Worm (Caenorhabditis elegans) whole organism, young adult: ENCODE results near the gene ser-2.

Experiments
- B0336.3 ChIP-seq: fragments of 200-800 bp; sonication (Bioruptor generic); IDR thresholded peaks from 2 replicates; pipeline ENCODE4 v1.3.6; 2022; ENCODE audit warnings: missing genetic modification characterization, missing compliant biosample characterization
- C06A6.2 ChIP-seq: fragments of 200-800 bp; sonication (Bioruptor generic); conservative IDR thresholded peaks from 2 replicates; pipeline ENCODE4 v1.3.6; 2022; ENCODE audit warnings: missing genetic modification characterization, missing compliant biosample characterization
- D2030.7 ChIP-seq: fragments of 200-800 bp; sonication (Bioruptor generic); IDR thresholded peaks from 2 replicates; pipeline ENCODE4 v1.3.6; 2022; ENCODE audit warnings: missing genetic modification reagents, missing genetic modification characterization, missing compliant biosample characterization
- F33H1.4 ChIP-seq: fragments of 200-800 bp; sonication (Bioruptor generic); IDR thresholded peaks from 2 replicates; pipeline ENCODE4 v1.3.6; 2022; ENCODE audit warnings: missing genetic modification reagents, missing genetic modification characterization, missing compliant biosample characterization
- F39B2.1 ChIP-seq: fragments of 200-800 bp; sonication (Bioruptor generic); IDR thresholded peaks from 2 replicates; pipeline ENCODE4 v1.3.6; 2022; ENCODE audit warnings: missing genetic modification reagents, missing genetic modification characterization, missing compliant biosample characterization
- F49E8.2 ChIP-seq: sonication (generic microtip); optimal IDR thresholded peaks from 3 replicates; lab custom pipeline; 2017; ENCODE audit warnings: missing genetic modification characterization, mild to moderate bottlenecking, missing compliant biosample characterization, antibody characterized with exemption, moderate library complexity; ENCODE audit not compliant: insufficient read depth
- K12H6.12 ChIP-seq: fragments of 200-800 bp; sonication (Bioruptor generic); optimal IDR thresholded peaks from 2 replicates; lab custom pipeline; 2018; ENCODE audit warnings: mild to moderate bottlenecking, missing genetic modification characterization, missing compliant biosample characterization
- Y53F4B.3 ChIP-seq: fragments of 200-800 bp; sonication (Bioruptor generic); IDR thresholded peaks from 2 replicates; pipeline ENCODE4 v1.3.6; 2022; ENCODE audit warnings: missing genetic modification reagents, missing genetic modification characterization, missing compliant biosample characterization
- Y53G8AR.9 ChIP-seq: fragments of 200-800 bp; sonication (Bioruptor generic); conservative IDR thresholded peaks from 2 replicates; pipeline ENCODE4 v1.3.6; 2022; ENCODE audit warnings: missing genetic modification reagents, missing genetic modification characterization, missing compliant biosample characterization
- ama-1 ChIP-seq, 3 experiments: fragments of 150-350 bp in 1 of 3; sonication (generic microtip) in 2 of 3; optimal IDR thresholded peaks; 2 replicates each; lab custom pipeline; 2014 to 2018; ENCODE audit warnings: missing biosample characterization in 2 of 3, missing genetic modification characterization in 2 of 3, missing genetic modification reagents in 2 of 3
- atf-7 ChIP-seq: sonication (generic microtip); optimal IDR thresholded peaks from 2 replicates; lab custom pipeline; 2017; ENCODE audit warnings: mild to moderate bottlenecking, missing genetic modification characterization, missing compliant biosample characterization
- athp-1 ChIP-seq: sonication (generic microtip); optimal IDR thresholded peaks from 2 replicates; lab custom pipeline; 2017; ENCODE audit warnings: mild to moderate bottlenecking, missing genetic modification characterization, missing compliant biosample characterization
- attf-5 ChIP-seq: fragments of 200-800 bp; sonication (Bioruptor generic); optimal IDR thresholded peaks from 2 replicates; lab custom pipeline; 2018; ENCODE audit warnings: mild to moderate bottlenecking, missing genetic modification characterization, missing compliant biosample characterization
- cebp-1 ChIP-seq, 2 experiments: fragments of 200-800 bp in 1 of 2; sonication (Bioruptor generic) in 1 of 2; sonication (generic microtip) in 1 of 2; IDR thresholded peaks in 1 of 2; optimal IDR thresholded peaks in 1 of 2; 2 replicates each; pipeline versions ENCODE4 v1.3.6 to Lab custom; 2017 to 2022; ENCODE audit warnings: missing compliant biosample characterization in 2 of 2, missing genetic modification characterization in 2 of 2, mild to moderate bottlenecking in 1 of 2, missing genetic modification reagents in 1 of 2, moderate library complexity in 1 of 2
- cebp-2 ChIP-seq: fragments of 200-800 bp; sonication (Bioruptor generic); IDR thresholded peaks from 2 replicates; pipeline ENCODE4 v1.3.6; 2022; ENCODE audit warnings: missing genetic modification characterization, missing compliant biosample characterization
- ceh-27 ChIP-seq: fragments of 200-800 bp; sonication (Bioruptor generic); optimal IDR thresholded peaks from 2 replicates; lab custom pipeline; 2018; ENCODE audit warnings: mild to moderate bottlenecking, missing genetic modification characterization, moderate library complexity, missing compliant biosample characterization
- ceh-40 ChIP-seq: fragments of 200-800 bp; sonication (Bioruptor generic); IDR thresholded peaks from 2 replicates; pipeline ENCODE4 v1.3.6; 2022; ENCODE audit warnings: missing genetic modification characterization, missing compliant biosample characterization
- die-1 ChIP-seq: sonication (generic microtip); optimal IDR thresholded peaks from 2 replicates; lab custom pipeline; 2016; ENCODE audit warnings: missing genotype, mild to moderate bottlenecking, missing genetic modification characterization, missing compliant biosample characterization
- dox-1 ChIP-seq: fragments of 200-800 bp; sonication (Bioruptor generic); IDR thresholded peaks from 2 replicates; pipeline ENCODE4 v1.3.6; 2022; ENCODE audit warnings: missing genetic modification reagents, missing genetic modification characterization, missing compliant biosample characterization
- dpl-1 ChIP-seq: fragments of 150-350 bp; optimal IDR thresholded peaks from 2 replicates; lab custom pipeline; 2014; ENCODE audit warnings: missing biosample characterization, missing genetic modification reagents, missing genetic modification characterization
- egl-18 ChIP-seq: fragments of 200-800 bp; sonication (Bioruptor generic); IDR thresholded peaks from 2 replicates; pipeline ENCODE4 v1.3.6; 2022; ENCODE audit warnings: missing genetic modification reagents, missing genetic modification characterization, missing compliant biosample characterization
- egl-44 ChIP-seq: fragments of 200-800 bp; sonication (Bioruptor generic); IDR thresholded peaks from 2 replicates; pipeline ENCODE4 v1.3.6; 2022; ENCODE audit warnings: missing genetic modification reagents, missing genetic modification characterization, missing compliant biosample characterization
- him-1 ChIP-seq: sonication (generic microtip); optimal IDR thresholded peaks from 2 replicates; lab custom pipeline; 2016; ENCODE audit warnings: missing genotype, missing genetic modification reagents, missing genetic modification characterization, missing compliant biosample characterization
- hlh-26 ChIP-seq: fragments of 200-800 bp; sonication (Bioruptor generic); conservative IDR thresholded peaks from 2 replicates; pipeline ENCODE4 v1.3.6; 2022; ENCODE audit warnings: missing genetic modification reagents, missing genetic modification characterization, missing compliant biosample characterization
- hmg-1.2 ChIP-seq: fragments of 200-800 bp; sonication (Bioruptor generic); IDR thresholded peaks from 2 replicates; pipeline ENCODE4 v1.3.6; 2022; ENCODE audit warnings: missing genetic modification reagents, missing genetic modification characterization, missing compliant biosample characterization
- lag-1 ChIP-seq: fragments of 200-800 bp; sonication (Bioruptor generic); IDR thresholded peaks from 2 replicates; pipeline ENCODE4 v1.3.6; 2022; ENCODE audit warnings: missing genetic modification reagents, missing genetic modification characterization, missing compliant biosample characterization
- let-526 ChIP-seq: fragments of 200-800 bp; sonication (Bioruptor generic); IDR thresholded peaks from 2 replicates; pipeline ENCODE4 v1.3.6; 2022; ENCODE audit warnings: missing genetic modification reagents, missing genetic modification characterization, missing compliant biosample characterization
- lin-26 ChIP-seq: fragments of 200-800 bp; sonication (Bioruptor generic); IDR thresholded peaks from 2 replicates; pipeline ENCODE4 v1.3.6; 2022; ENCODE audit warnings: missing genetic modification reagents, missing genetic modification characterization, missing compliant biosample characterization
- lir-1 ChIP-seq: fragments of 200-800 bp; sonication (Bioruptor generic); conservative IDR thresholded peaks from 2 replicates; pipeline ENCODE4 v1.3.6; 2022; ENCODE audit warnings: missing genetic modification reagents, missing genetic modification characterization, missing compliant biosample characterization
- lsl-1 ChIP-seq: fragments of 200-800 bp; sonication (Bioruptor generic); optimal IDR thresholded peaks from 2 replicates; lab custom pipeline; 2018; ENCODE audit warnings: mild to moderate bottlenecking, missing genetic modification characterization, moderate library complexity, missing compliant biosample characterization
- lsy-27 ChIP-seq: sonication (generic microtip); optimal IDR thresholded peaks from 2 replicates; lab custom pipeline; 2017; ENCODE audit warnings: missing genetic modification characterization, mild to moderate bottlenecking, missing compliant biosample characterization, antibody characterized with exemption, missing genotype, borderline replicate concordance; ENCODE audit not compliant: insufficient read depth
- madf-6 ChIP-seq: fragments of 200-800 bp; sonication (Bioruptor generic); IDR thresholded peaks from 2 replicates; pipeline ENCODE4 v1.3.6; 2022; ENCODE audit warnings: missing genetic modification reagents, missing genetic modification characterization, missing compliant biosample characterization
- mcd-1 ChIP-seq: fragments of 200-800 bp; sonication (Bioruptor generic); IDR thresholded peaks from 2 replicates; pipeline ENCODE4 v1.3.6; 2022; ENCODE audit warnings: missing genetic modification reagents, missing genetic modification characterization, missing compliant biosample characterization
- mes-4 ChIP-seq: sonication (generic microtip); optimal IDR thresholded peaks from 2 replicates; lab custom pipeline; 2016; ENCODE audit warnings: missing genotype, missing genetic modification characterization, missing compliant biosample characterization
- mxl-1 ChIP-seq: sonication (generic microtip); optimal IDR thresholded peaks from 2 replicates; lab custom pipeline; 2016; ENCODE audit warnings: missing genetic modification characterization, missing compliant biosample characterization
- nhr-27 ChIP-seq: fragments of 200-800 bp; sonication (Bioruptor generic); optimal IDR thresholded peaks from 2 replicates; lab custom pipeline; 2018; ENCODE audit warnings: mild to moderate bottlenecking, missing genetic modification characterization, moderate library complexity, missing compliant biosample characterization
- nhr-80 ChIP-seq: sonication (generic microtip); optimal IDR thresholded peaks from 2 replicates; lab custom pipeline; 2016; ENCODE audit warnings: missing genetic modification characterization, missing compliant biosample characterization
- pbrm-1 ChIP-seq: fragments of 200-800 bp; sonication (Bioruptor generic); IDR thresholded peaks from 2 replicates; pipeline ENCODE4 v1.3.6; 2022; ENCODE audit warnings: missing genetic modification reagents, missing genetic modification characterization, missing compliant biosample characterization
- rec-8 ChIP-seq, 2 experiments: sonication (generic microtip); optimal IDR thresholded peaks; 2 replicates each; lab custom pipeline; 2016; ENCODE audit warnings: mild to moderate bottlenecking in 2 of 2, missing genetic modification characterization in 2 of 2, missing genetic modification reagents in 2 of 2, missing genotype in 2 of 2, missing biosample characterization in 1 of 2, missing compliant biosample characterization in 1 of 2, moderate library complexity in 1 of 2
- sdz-38 ChIP-seq: sonication (generic microtip); optimal IDR thresholded peaks from 2 replicates; lab custom pipeline; 2016; ENCODE audit warnings: missing genotype, missing genetic modification characterization, missing compliant biosample characterization
- sea-2 ChIP-seq: fragments of 200-800 bp; sonication (Bioruptor generic); IDR thresholded peaks from 2 replicates; pipeline ENCODE4 v1.3.6; 2022; ENCODE audit warnings: missing genetic modification characterization, missing compliant biosample characterization
- snpc-4 ChIP-seq, 5 experiments: fragments of 150-350 bp in 1 of 5; sonication (generic microtip) in 4 of 5; optimal IDR thresholded peaks; 2 replicates each; lab custom pipeline; 2014 to 2018; ENCODE audit warnings: missing genetic modification characterization in 5 of 5, missing biosample characterization in 3 of 5, antibody characterized with exemption in 2 of 5, mild to moderate bottlenecking in 2 of 5, missing compliant biosample characterization in 2 of 5, missing genotype in 2 of 5, moderate library complexity in 2 of 5, missing genetic modification reagents in 1 of 5
- somi-1 ChIP-seq: fragments of 200-800 bp; sonication (Bioruptor generic); optimal IDR thresholded peaks from 2 replicates; lab custom pipeline; 2018; ENCODE audit warnings: mild to moderate bottlenecking, missing genetic modification characterization, missing compliant biosample characterization
- zfh-2 ChIP-seq: fragments of 200-800 bp; sonication (Bioruptor generic); conservative IDR thresholded peaks from 2 replicates; pipeline ENCODE4 v1.3.6; 2022; ENCODE audit warnings: missing genetic modification reagents, missing genetic modification characterization, missing compliant biosample characterization
- ztf-25 ChIP-seq: fragments of 200-800 bp; sonication (Bioruptor generic); IDR thresholded peaks from 2 replicates; pipeline ENCODE4 v1.3.6; 2022; ENCODE audit warnings: missing genetic modification reagents, missing genetic modification characterization, missing compliant biosample characterization

ser-2 gene

ce11 chrX:15279301-15279700, 23.5 kb downstream of the ser-2 start:
- TF ChIP-seq him-1 (tag; lab: Kevin White, UChicago) (no peak), Y53F4B.3 (no peak), lir-1 (GFP tag; lab: Robert Waterston, UW) (no peak), lin-26 (GFP tag; lab: Robert Waterston, UW) (0 out of 2 replicates have a peak, but pooled peaks have one; percentile 41), snpc-4 (GFP tag; optimal IDR thresholded peaks at IDR 0.05; lab: Kevin White, UChicago) (no peak), snpc-4 (tag; optimal IDR thresholded peaks at IDR 0.05; lab: Kevin White, UChicago) (no peak), mxl-1 (no peak), pbrm-1 (0 out of 2 replicates have a peak, but pooled peaks have one; percentile 14), lsl-1 (GFP tag; lab: Kevin White, UChicago) (no peak), cebp-1 (GFP tag; IDR thresholded peaks at IDR 0.05; lab: Robert Waterston, UW) (peak; percentile 87), cebp-1 (tag; optimal IDR thresholded peaks at IDR 0.05; lab: Kevin White, UChicago) (peak; percentile 95), cebp-2 (GFP tag; lab: Robert Waterston, UW) (no peak), athp-1 (tag; lab: Kevin White, UChicago) (no peak), F33H1.4 (GFP tag; lab: Robert Waterston, UW) (no peak), attf-5 (peak; percentile 43), ztf-25 (GFP tag; lab: Robert Waterston, UW) (no peak), atf-7 (tag; lab: Kevin White, UChicago) (peak; percentile 12), K12H6.12 (tag; lab: Kevin White, UChicago) (peak; percentile 10), rec-8 (tag; optimal IDR thresholded peaks at IDR 0.05; lab: Kevin White, UChicago) (no peak), Y53G8AR.9 (0 out of 2 replicates have a peak, but pooled peaks have one; percentile 23), egl-44 (GFP tag; lab: Robert Waterston, UW) (no peak), dox-1 (GFP tag; lab: Robert Waterston, UW) (peak; percentile 60; the same call in 1 of the 2 replicates), lag-1 (GFP tag; lab: Robert Waterston, UW) (no peak), dpl-1 (no peak), ceh-27 (GFP tag; lab: Kevin White, UChicago) (peak; percentile 43), D2030.7 (GFP tag; lab: Robert Waterston, UW) (no peak), zfh-2 (GFP tag; lab: Robert Waterston, UW) (peak; percentile 89), madf-6 (no peak), mes-4 (tag; lab: Kevin White, UChicago) (no peak), die-1 (tag; lab: Kevin White, UChicago) (no peak), nhr-27 (tag; lab: Kevin White, UChicago) (no peak), ceh-40 (GFP tag; lab: Robert Waterston, UW) (no peak), lsy-27 (tag; lab: Kevin White, UChicago) (no peak), hlh-26 (GFP tag; lab: Robert Waterston, UW) (no peak), nhr-80 (tag; lab: Kevin White, UChicago) (peak; percentile 52), let-526 (GFP tag; lab: Robert Waterston, UW) (no peak), B0336.3 (GFP tag; lab: Robert Waterston, UW) (no peak), mcd-1 (GFP tag; lab: Robert Waterston, UW) (peak; percentile 41; the same call in 1 of the 2 replicates), sea-2 (GFP tag; lab: Robert Waterston, UW) (no peak), C06A6.2 (no peak), somi-1 (GFP tag; lab: Kevin White, UChicago) (no peak), egl-18 (GFP tag; lab: Robert Waterston, UW) (no peak), sdz-38 (no peak), ama-1 (optimal IDR thresholded peaks at IDR 0.05; lab: Kevin White, UChicago) (no peak), ama-1 (GFP tag; optimal IDR thresholded peaks at IDR 0.05; lab: Kevin White, UChicago) (no peak), F49E8.2 (tag; lab: Kevin White, UChicago) (no peak), F39B2.1 (no peak), hmg-1.2 (GFP tag; lab: Robert Waterston, UW) (peak; percentile 32)
